Fruit fly (Drosophila melanogaster) whole organism, wandering third instar larva: ENCODE results near the gene CG32187.
A peak's percentile ranks its signal among the peaks of the same experiment; 100 is the strongest.

ENCODE experiments used
- Abd-B ChIP-seq: fragments of >200 bp; optimal IDR thresholded peaks from 2 replicates; lab custom pipeline; 2017; ENCODE audit warnings: missing biosample characterization, missing genetic modification characterization
- CG32264 ChIP-seq: fragments of 200-800 bp; sonication (Bioruptor generic); optimal IDR thresholded peaks from 2 replicates; lab custom pipeline; 2016; ENCODE audit warnings: missing biosample characterization, missing genetic modification characterization
- CrebA ChIP-seq: fragments of 200-800 bp; sonication (Bioruptor generic); optimal IDR thresholded peaks from 2 replicates; lab custom pipeline; 2016; ENCODE audit warnings: missing biosample characterization, mild to moderate bottlenecking, missing genetic modification characterization, borderline replicate concordance
- Dfd ChIP-seq: fragments of >200 bp; optimal IDR thresholded peaks from 2 replicates; lab custom pipeline; 2017; ENCODE audit warnings: missing biosample characterization, missing genetic modification characterization
- Dif ChIP-seq: fragments of 200-275, 200-300 bp; sonication (Bioruptor generic); optimal IDR thresholded peaks from 2 replicates; lab custom pipeline; 2018; ENCODE audit warnings: missing biosample characterization, missing genetic modification characterization; ENCODE audit not compliant: partially characterized antibody
- GATAd ChIP-seq: sonication (Bioruptor generic); optimal IDR thresholded peaks from 2 replicates; lab custom pipeline; 2016; ENCODE audit warnings: missing biosample characterization, missing genetic modification characterization
- HLH106 ChIP-seq: fragments of 200-800 bp; optimal IDR thresholded peaks from 3 replicates; lab custom pipeline; 2019; ENCODE audit warnings: missing biosample characterization, mild to moderate bottlenecking, missing genetic modification characterization, moderate library complexity
- Hr78 ChIP-seq: fragments of >200 bp; optimal IDR thresholded peaks from 2 replicates; lab custom pipeline; 2017; ENCODE audit warnings: missing biosample characterization, missing genetic modification characterization
- Jra ChIP-seq: sonication (Bioruptor generic); optimal IDR thresholded peaks from 2 replicates; lab custom pipeline; 2016; ENCODE audit warnings: missing biosample characterization, missing genetic modification characterization
- Mio ChIP-seq: sonication (Bioruptor generic); optimal IDR thresholded peaks from 2 replicates; lab custom pipeline; 2016; ENCODE audit warnings: missing biosample characterization, missing genetic modification characterization
- Myc ChIP-seq: fragments of >200 bp; optimal IDR thresholded peaks from 2 replicates; lab custom pipeline; 2017
- N ChIP-seq: fragments of >200 bp; optimal IDR thresholded peaks from 2 replicates; lab custom pipeline; 2018; ENCODE audit warnings: missing biosample characterization, missing external identifiers, missing genetic modification characterization
- OdsH ChIP-seq: fragments of 200-800 bp; sonication (Bioruptor generic); optimal IDR thresholded peaks from 2 replicates; lab custom pipeline; 2016; ENCODE audit warnings: missing biosample characterization, mild to moderate bottlenecking, missing genetic modification characterization
- Rel ChIP-seq, 2 experiments: fragments of 200-800 bp; sonication (Bioruptor generic) in 1 of 2; optimal IDR thresholded peaks; 2 replicates in 1 of 2; 3 replicates in 1 of 2; lab custom pipeline; 2016 to 2019; ENCODE audit warnings: mild to moderate bottlenecking in 2 of 2, missing biosample characterization in 2 of 2, missing genetic modification characterization in 2 of 2, moderate library complexity in 1 of 2
- Sp1 ChIP-seq: fragments of 200-800 bp; sonication (Bioruptor generic); optimal IDR thresholded peaks from 3 replicates; lab custom pipeline; 2019; ENCODE audit warnings: missing biosample characterization, mild to moderate bottlenecking, missing genetic modification characterization, moderate library complexity
- Vsx2 ChIP-seq: fragments of 200-300, 225-300 bp; sonication (Bioruptor generic); optimal IDR thresholded peaks from 2 replicates; lab custom pipeline; 2018; ENCODE audit warnings: missing biosample characterization, missing genetic modification characterization; ENCODE audit not compliant: partially characterized antibody
- br ChIP-seq: fragments of 200-800 bp; sonication (Bioruptor generic); optimal IDR thresholded peaks from 2 replicates; lab custom pipeline; 2016; ENCODE audit warnings: missing biosample characterization, missing genetic modification characterization
- brk ChIP-seq: fragments of 200-800 bp; sonication (Bioruptor generic); optimal IDR thresholded peaks from 2 replicates; lab custom pipeline; 2016; ENCODE audit warnings: missing biosample characterization, mild to moderate bottlenecking, missing genetic modification characterization
- dl ChIP-seq, 2 experiments: fragments of 175-275, 200-275 bp in 1 of 2; fragments of 200-275 bp in 1 of 2; sonication (Bioruptor generic); optimal IDR thresholded peaks; lab custom pipeline; 2018; ENCODE audit warnings: mild to moderate bottlenecking in 2 of 2, missing biosample characterization in 2 of 2, missing genetic modification characterization in 2 of 2, moderate library complexity in 2 of 2; ENCODE audit not compliant: partially characterized antibody in 2 of 2, insufficient read depth in 1 of 2
- dsf ChIP-seq: sonication (Bioruptor generic); optimal IDR thresholded peaks from 2 replicates; lab custom pipeline; 2016; ENCODE audit warnings: missing biosample characterization, missing genetic modification characterization, borderline replicate concordance
- ey ChIP-seq: fragments of 200-800 bp; sonication (Bioruptor generic); optimal IDR thresholded peaks from 2 replicates; lab custom pipeline; 2016; ENCODE audit warnings: missing biosample characterization, missing genetic modification characterization
- foxo ChIP-seq, 2 experiments: fragments of 200-800 bp; sonication (Bioruptor generic); optimal IDR thresholded peaks; 2 replicates in 1 of 2; 3 replicates in 1 of 2; lab custom pipeline; 2016 to 2017; ENCODE audit warnings: missing biosample characterization in 2 of 2, missing genetic modification characterization in 2 of 2
- fru ChIP-seq: fragments of 200-800 bp; sonication (Bioruptor generic); optimal IDR thresholded peaks from 3 replicates; lab custom pipeline; 2016; ENCODE audit warnings: missing biosample characterization, mild to moderate bottlenecking, missing genetic modification characterization
- lola ChIP-seq: fragments of >200 bp; optimal IDR thresholded peaks from 2 replicates; lab custom pipeline; 2017; ENCODE audit warnings: missing biosample characterization, missing genetic modification characterization
- pan ChIP-seq: fragments of >200 bp; optimal IDR thresholded peaks from 2 replicates; lab custom pipeline; 2017
- rgr ChIP-seq: fragments of 200-800 bp; sonication (Bioruptor generic); optimal IDR thresholded peaks from 3 replicates; lab custom pipeline; 2016; ENCODE audit warnings: missing biosample characterization, mild to moderate bottlenecking, missing genetic modification characterization
- sage ChIP-seq: fragments of 200-800 bp; sonication (Bioruptor generic); optimal IDR thresholded peaks from 2 replicates; lab custom pipeline; 2016; ENCODE audit warnings: missing biosample characterization, mild to moderate bottlenecking, missing genetic modification characterization
- sv ChIP-seq: fragments of 200-800 bp; sonication (Bioruptor generic); optimal IDR thresholded peaks from 3 replicates; lab custom pipeline; 2016; ENCODE audit warnings: missing biosample characterization, missing genetic modification characterization
- tai ChIP-seq: sonication (Bioruptor generic); optimal IDR thresholded peaks from 2 replicates; lab custom pipeline; 2016; ENCODE audit warnings: missing biosample characterization, missing genetic modification characterization
- woc ChIP-seq: sonication (Bioruptor generic); optimal IDR thresholded peaks from 2 replicates; lab custom pipeline; 2016; ENCODE audit warnings: missing biosample characterization, mild to moderate bottlenecking, missing genetic modification characterization

The CG32187 gene

dm6 chr3L:17822784-17823383 lies 16.7 kb upstream of the CG32187 start, which contains the start of the genes Ir75c and Grd:
Gene Ir75c (minus strand): TSS chr3L:17822834.
Gene Grd (plus strand): TSS chr3L:17823333.
- TF ChIP-seq HLH106 (tag; lab: Kevin White, UChicago) (no peak), GATAd (GFP tag; lab: Kevin White, UChicago) (no peak), Hr78 (no peak), OdsH (GFP tag; lab: Kevin White, UChicago) (no peak), Myc (lab: Kevin White, UChicago) (no peak), tai (GFP tag; lab: Kevin White, UChicago) (no peak), Vsx2 (no peak)

- TF ChIP-seq N = no peak
- TF ChIP-seq dl (GFP tag; optimal IDR thresholded peaks at IDR 0.05; lab: Kevin White, UChicago; ENCODE audit: insufficient read depth in 1 of 2, partially characterized antibody in 2 of 2) = no peak
- TF ChIP-seq Dfd (GFP tag; lab: Kevin White, UChicago) = no peak
- no peak for TF ChIP-seq br
- TF ChIP-seq woc (GFP tag; lab: Kevin White, UChicago) = no peak
- no peak for TF ChIP-seq lola (GFP tag; lab: Kevin White, UChicago)
- no peak for TF ChIP-seq Dif
- no peak for TF ChIP-seq Sp1
- no peak for TF ChIP-seq GATAd (GFP tag; lab: Kevin White, UChicago)
- no peak for TF ChIP-seq Mio (GFP tag; lab: Kevin White, UChicago)
- TF ChIP-seq Vsx2 = no peak
- TF ChIP-seq CG32264 (GFP tag; lab: Kevin White, UChicago) = no peak
- no peak for TF ChIP-seq Abd-B (GFP tag; lab: Kevin White, UChicago)
- no peak for TF ChIP-seq pan (lab: Kevin White, UChicago)
- no peak for TF ChIP-seq ey (GFP tag; lab: Kevin White, UChicago)
- TF ChIP-seq sage (GFP tag; lab: Kevin White, UChicago) = no peak
- no peak for TF ChIP-seq dsf (GFP tag; lab: Kevin White, UChicago)
- no peak for TF ChIP-seq brk (GFP tag; lab: Kevin White, UChicago)
- TF ChIP-seq, all 38 proteins: peak for 0
Measured at dm6 chr3L:17820093-17820492, 13.9 kb upstream of the CG32187 start, which contains the start of gene Ir75b. Gene Ir75b (minus strand): TSS chr3L:17820193.

- TF ChIP-seq lola (GFP tag; lab: Kevin White, UChicago) (no peak), br (no peak), Abd-B (GFP tag; lab: Kevin White, UChicago) (no peak), Dfd (GFP tag; lab: Kevin White, UChicago) (no peak), CG32264 (GFP tag; lab: Kevin White, UChicago) (no peak), sage (GFP tag; lab: Kevin White, UChicago) (no peak), fru (GFP tag; lab: Kevin White, UChicago) (no peak), HLH106 (tag; lab: Kevin White, UChicago) (no peak), Jra (no peak), sv (GFP tag; lab: Kevin White, UChicago) (no peak), GATAd (GFP tag; lab: Kevin White, UChicago) (no peak), tai (GFP tag; lab: Kevin White, UChicago) (no peak), pan (lab: Kevin White, UChicago) (no peak), foxo (GFP tag; optimal IDR thresholded peaks at IDR 0.05; lab: Kevin White, UChicago) (no peak), N (no peak), dsf (GFP tag; lab: Kevin White, UChicago) (no peak), Myc (lab: Kevin White, UChicago) (no peak), Sp1 (no peak)
Measured at dm6 chr3L:17817821-17818220, 11.7 kb upstream of the CG32187 start, which contains the start of gene Ir75a. Gene Ir75a (minus strand): TSS chr3L:17817921.

- TF ChIP-seq Rel (GFP tag; optimal IDR thresholded peaks at IDR 0.05; lab: Kevin White, UChicago) = peak; percentile 32
- no peak for TF ChIP-seq Rel (tag; optimal IDR thresholded peaks at IDR 0.05; lab: Kevin White, UChicago)
- TF ChIP-seq Vsx2 = peak; percentile 19
- no peak for TF ChIP-seq rgr (GFP tag; lab: Kevin White, UChicago)
- peak; percentile 86 for TF ChIP-seq CrebA (GFP tag; lab: Kevin White, UChicago)
- no peak for TF ChIP-seq Jra
Measured at dm6 chr3L:17814036-17814435, 7.9 kb upstream of the CG32187 start, which contains the start of gene Cln3. Gene Cln3 (minus strand): TSS chr3L:17814119.
